Worm (Caenorhabditis elegans) whole organism, young adult: Measurements from ENCODE around the gene Y43F8C.17.

Experiments
- akir-1 ChIP-seq: fragments of 200-800 bp; sonication (Bioruptor generic); optimal IDR thresholded peaks from 2 replicates; lab custom pipeline; 2018; ENCODE audit warnings: mild to moderate bottlenecking, missing genetic modification characterization, moderate library complexity, missing compliant biosample characterization
- ceh-91 ChIP-seq: fragments of 200-800 bp; sonication (Bioruptor generic); IDR thresholded peaks from 2 replicates; pipeline ENCODE4 v1.3.6; 2022; ENCODE audit warnings: missing genetic modification reagents, missing genetic modification characterization, missing compliant biosample characterization
- ets-4 ChIP-seq: fragments of 200-800 bp; sonication (Bioruptor generic); optimal IDR thresholded peaks from 2 replicates; lab custom pipeline; 2018; ENCODE audit warnings: mild to moderate bottlenecking, missing genetic modification characterization, missing compliant biosample characterization
- let-526 ChIP-seq: fragments of 200-800 bp; sonication (Bioruptor generic); IDR thresholded peaks from 2 replicates; pipeline ENCODE4 v1.3.6; 2022; ENCODE audit warnings: missing genetic modification reagents, missing genetic modification characterization, missing compliant biosample characterization
- lin-26 ChIP-seq: fragments of 200-800 bp; sonication (Bioruptor generic); IDR thresholded peaks from 2 replicates; pipeline ENCODE4 v1.3.6; 2022; ENCODE audit warnings: missing genetic modification reagents, missing genetic modification characterization, missing compliant biosample characterization
- madf-3 ChIP-seq: fragments of 200-800 bp; sonication (Bioruptor generic); IDR thresholded peaks from 2 replicates; pipeline ENCODE4 v1.3.6; 2022; ENCODE audit warnings: missing genetic modification reagents, missing genetic modification characterization, missing compliant biosample characterization
- pha-4 ChIP-seq: fragments of 150-350 bp; sonication (generic microtip); optimal IDR thresholded peaks from 2 replicates; lab custom pipeline; 2014; ENCODE audit warnings: missing biosample characterization, missing genetic modification reagents, missing genetic modification characterization
- tbx-9 ChIP-seq: sonication (generic microtip); optimal IDR thresholded peaks from 2 replicates; lab custom pipeline; 2016; ENCODE audit warnings: borderline replicate concordance, missing genetic modification characterization, inconsistent platforms, missing compliant biosample characterization
- unc-62 ChIP-seq: fragments of 150-350 bp; optimal IDR thresholded peaks from 2 replicates; lab custom pipeline; 2014; ENCODE audit warnings: missing biosample characterization, missing genetic modification reagents, missing genetic modification characterization
- zim-3 ChIP-seq: sonication (generic microtip); optimal IDR thresholded peaks from 2 replicates; lab custom pipeline; 2017; ENCODE audit warnings: mild to moderate bottlenecking, missing genetic modification characterization, moderate library complexity, missing compliant biosample characterization
- ztf-18 ChIP-seq: sonication (generic microtip); optimal IDR thresholded peaks from 2 replicates; lab custom pipeline; 2016; ENCODE audit warnings: missing genotype, mild to moderate bottlenecking, missing genetic modification characterization, missing compliant biosample characterization
- ztf-6 ChIP-seq: fragments of 200-800 bp; sonication (Bioruptor generic); IDR thresholded peaks from 2 replicates; pipeline ENCODE4 v1.3.6; 2022; ENCODE audit warnings: missing genetic modification reagents, missing genetic modification characterization, missing compliant biosample characterization

DNA sequence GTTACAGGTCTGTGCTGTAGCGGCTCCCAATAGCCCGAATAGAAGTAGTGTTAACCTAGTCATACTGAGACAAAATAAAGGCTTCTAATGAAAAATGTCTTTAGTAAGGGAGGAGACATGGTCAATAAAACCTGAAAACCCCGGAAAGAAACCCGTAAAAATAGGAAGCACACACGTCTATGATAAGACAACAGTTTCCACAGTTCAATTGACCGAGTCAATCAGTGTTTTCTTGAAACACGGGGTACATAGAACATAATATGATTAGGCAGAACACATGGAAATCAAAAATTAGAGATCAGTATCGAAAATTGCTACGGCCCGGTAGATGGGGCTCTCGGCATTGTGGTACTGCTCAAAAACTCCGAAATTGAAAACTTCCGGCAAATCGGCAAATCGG lies 35.2 kb downstream of the Y43F8C.17 start, which contains the start of gene clec-49:
- TF ChIP-seq let-526 (GFP tag; lab: Robert Waterston, UW) (no peak), pha-4 (tag; lab: Kevin White, UChicago) (no peak), madf-3 (GFP tag; lab: Robert Waterston, UW) (no peak), akir-1 (GFP tag; lab: Kevin White, UChicago) (no peak), ets-4 (no peak), tbx-9 (no peak), ceh-91 (GFP tag; lab: Robert Waterston, UW) (no peak), ztf-18 (tag; lab: Kevin White, UChicago) (no peak), unc-62 (GFP tag; lab: Kevin White, UChicago) (no peak), zim-3 (no peak), lin-26 (GFP tag; lab: Robert Waterston, UW) (no peak), ztf-6 (GFP tag; lab: Robert Waterston, UW) (no peak)
